Worm (Caenorhabditis elegans) whole organism, L2 larva: ENCODE measurements around the gene T05C7.8.

Experiments
- C34F6.9 ChIP-seq: fragments of 150-350 bp; optimal IDR thresholded peaks from 2 replicates; lab custom pipeline; 2014; ENCODE audit warnings: missing biosample characterization, missing genetic modification characterization
- F13H6.1 ChIP-seq: sonication (generic microtip); optimal IDR thresholded peaks from 2 replicates; lab custom pipeline; 2016; ENCODE audit warnings: missing genetic modification characterization, missing compliant biosample characterization
- R02D3.7 ChIP-seq: fragments of 150-350 bp; optimal IDR thresholded peaks from 2 replicates; lab custom pipeline; 2014; ENCODE audit warnings: missing biosample characterization, missing genetic modification characterization
- Y55F3AM.14 ChIP-seq: fragments of 200-800 bp; sonication (Bioruptor generic); optimal IDR thresholded peaks from 2 replicates; lab custom pipeline; 2018; ENCODE audit warnings: mild to moderate bottlenecking, missing genetic modification characterization, missing compliant biosample characterization
- ZK546.5 ChIP-seq: sonication (generic microtip); optimal IDR thresholded peaks from 2 replicates; lab custom pipeline; 2017; ENCODE audit warnings: missing biosample characterization, missing genetic modification characterization
- alr-1 ChIP-seq: fragments of 150-350 bp; optimal IDR thresholded peaks from 2 replicates; lab custom pipeline; 2014; ENCODE audit warnings: missing biosample characterization, missing genetic modification characterization
- ama-1 ChIP-seq: fragments of 150-350 bp; optimal IDR thresholded peaks from 2 replicates; lab custom pipeline; 2018; ENCODE audit warnings: inconsistent platforms
- blmp-1 ChIP-seq: sonication (generic microtip); optimal IDR thresholded peaks from 2 replicates; lab custom pipeline; 2017; ENCODE audit warnings: missing genetic modification characterization, mild to moderate bottlenecking, missing compliant biosample characterization, antibody characterized with exemption, moderate library complexity; ENCODE audit not compliant: insufficient read depth
- ceh-16 ChIP-seq: fragments of 150-350 bp; optimal IDR thresholded peaks from 2 replicates; lab custom pipeline; 2014; ENCODE audit warnings: missing biosample characterization, missing genetic modification characterization
- ceh-82 ChIP-seq: fragments of 150-350 bp; optimal IDR thresholded peaks from 2 replicates; lab custom pipeline; 2014; ENCODE audit warnings: missing biosample characterization, missing genetic modification characterization
- crh-2 ChIP-seq: sonication (generic microtip); optimal IDR thresholded peaks from 2 replicates; lab custom pipeline; 2017; ENCODE audit warnings: missing biosample characterization, missing genetic modification characterization
- dmd-4 ChIP-seq: sonication (generic microtip); optimal IDR thresholded peaks from 2 replicates; lab custom pipeline; 2017; ENCODE audit warnings: missing biosample characterization, missing genetic modification characterization
- egl-27 ChIP-seq: sonication (generic microtip); optimal IDR thresholded peaks from 3 replicates; lab custom pipeline; 2017; ENCODE audit warnings: missing biosample characterization, missing genetic modification reagents, missing genetic modification characterization
- elt-1 ChIP-seq: fragments of 150-350 bp; optimal IDR thresholded peaks from 2 replicates; lab custom pipeline; 2014; ENCODE audit warnings: missing biosample characterization, missing genetic modification characterization
- elt-3 ChIP-seq: sonication (generic microtip); optimal IDR thresholded peaks from 2 replicates; lab custom pipeline; 2017; ENCODE audit warnings: missing biosample characterization, missing genetic modification characterization
- fos-1 ChIP-seq: fragments of 150-350 bp; optimal IDR thresholded peaks from 2 replicates; lab custom pipeline; 2014; ENCODE audit warnings: missing biosample characterization, missing genetic modification characterization
- gmeb-1 ChIP-seq: fragments of 150-350 bp; optimal IDR thresholded peaks from 2 replicates; lab custom pipeline; 2014; ENCODE audit warnings: missing biosample characterization, missing genetic modification characterization
- lin-11 ChIP-seq: fragments of 150-350 bp; sonication (generic microtip); optimal IDR thresholded peaks from 2 replicates; lab custom pipeline; 2014; ENCODE audit warnings: missing biosample characterization, missing genetic modification characterization, inconsistent platforms, mixed read lengths
- lin-13 ChIP-seq: fragments of 150-350 bp; optimal IDR thresholded peaks from 2 replicates; lab custom pipeline; 2014; ENCODE audit warnings: missing biosample characterization, missing genetic modification reagents, missing genetic modification characterization
- lin-39 ChIP-seq: fragments of 150-350 bp; optimal IDR thresholded peaks from 2 replicates; lab custom pipeline; 2014; ENCODE audit warnings: missing biosample characterization, missing genetic modification reagents, missing genetic modification characterization
- lsy-2 ChIP-seq, 2 experiments: fragments of 150-350 bp in 1 of 2; sonication (generic microtip) in 1 of 2; optimal IDR thresholded peaks; 2 replicates each; lab custom pipeline; 2014 to 2017; ENCODE audit warnings: missing biosample characterization in 2 of 2, missing genetic modification characterization in 2 of 2
- mab-5 ChIP-seq: fragments of 150-350 bp; optimal IDR thresholded peaks from 2 replicates; lab custom pipeline; 2014; ENCODE audit warnings: missing biosample characterization, missing genetic modification characterization
- mdl-1 ChIP-seq, 2 experiments: fragments of 150-350 bp in 1 of 2; sonication (generic microtip) in 1 of 2; optimal IDR thresholded peaks; 2 replicates each; lab custom pipeline; 2017; ENCODE audit warnings: missing biosample characterization in 2 of 2, missing genetic modification characterization in 2 of 2
- nhr-10 ChIP-seq: sonication (generic microtip); optimal IDR thresholded peaks from 2 replicates; lab custom pipeline; 2017; ENCODE audit warnings: missing biosample characterization, missing genetic modification characterization
- nhr-11 ChIP-seq: fragments of 150-350 bp; optimal IDR thresholded peaks from 2 replicates; lab custom pipeline; 2014; ENCODE audit warnings: missing biosample characterization, missing genetic modification characterization
- nhr-12 ChIP-seq: fragments of 150-350 bp; optimal IDR thresholded peaks from 2 replicates; lab custom pipeline; 2014; ENCODE audit warnings: missing biosample characterization, missing genetic modification characterization
- nhr-129 ChIP-seq: fragments of 150-350 bp; optimal IDR thresholded peaks from 2 replicates; lab custom pipeline; 2014; ENCODE audit warnings: missing biosample characterization, missing genetic modification characterization
- nhr-21 ChIP-seq: fragments of 150-350 bp; optimal IDR thresholded peaks from 2 replicates; lab custom pipeline; 2014; ENCODE audit warnings: missing biosample characterization, missing genetic modification characterization
- nhr-23 ChIP-seq: fragments of 150-350 bp; optimal IDR thresholded peaks from 2 replicates; lab custom pipeline; 2014; ENCODE audit warnings: missing biosample characterization, missing genetic modification reagents, missing genetic modification characterization
- nhr-237 ChIP-seq: fragments of 150-350 bp; optimal IDR thresholded peaks from 2 replicates; lab custom pipeline; 2014; ENCODE audit warnings: missing biosample characterization, missing genetic modification characterization
- nhr-25 ChIP-seq: fragments of 150-350 bp; sonication (generic microtip); optimal IDR thresholded peaks from 3 replicates; lab custom pipeline; 2014; ENCODE audit warnings: missing biosample characterization, missing genetic modification characterization
- nhr-6 ChIP-seq: fragments of 150-350 bp; optimal IDR thresholded peaks from 2 replicates; lab custom pipeline; 2014; ENCODE audit warnings: missing biosample characterization, missing genetic modification characterization
- nhr-77 ChIP-seq: fragments of 150-350 bp; optimal IDR thresholded peaks from 2 replicates; lab custom pipeline; 2014; ENCODE audit warnings: missing biosample characterization, missing genetic modification characterization
- peb-1 ChIP-seq: fragments of 150-350 bp; optimal IDR thresholded peaks from 2 replicates; lab custom pipeline; 2014; ENCODE audit warnings: missing biosample characterization, missing genetic modification characterization
- sem-4 ChIP-seq: fragments of 150-350 bp; optimal IDR thresholded peaks from 2 replicates; lab custom pipeline; 2014; ENCODE audit warnings: missing biosample characterization, missing genetic modification reagents, missing genetic modification characterization
- skn-1 ChIP-seq: sonication (generic microtip); optimal IDR thresholded peaks from 2 replicates; lab custom pipeline; 2017; ENCODE audit warnings: missing biosample characterization, missing genetic modification characterization
- sma-3 ChIP-seq: sonication (generic microtip); optimal IDR thresholded peaks from 2 replicates; lab custom pipeline; 2016; ENCODE audit warnings: missing genetic modification reagents, missing genetic modification characterization, missing compliant biosample characterization
- sma-9 ChIP-seq, 2 experiments: fragments of 150-350 bp in 1 of 2; sonication (generic microtip) in 1 of 2; optimal IDR thresholded peaks; 2 replicates each; lab custom pipeline; 2014 to 2016; ENCODE audit warnings: missing genetic modification characterization in 2 of 2, mild to moderate bottlenecking in 1 of 2, missing biosample characterization in 1 of 2, missing compliant biosample characterization in 1 of 2, missing genetic modification reagents in 1 of 2, moderate library complexity in 1 of 2
- snpc-4 ChIP-seq: fragments of 150-350 bp; optimal IDR thresholded peaks from 2 replicates; lab custom pipeline; 2014; ENCODE audit warnings: missing biosample characterization, missing genetic modification characterization
- unc-39 ChIP-seq: fragments of 150-350 bp; optimal IDR thresholded peaks from 2 replicates; lab custom pipeline; 2014; ENCODE audit warnings: missing biosample characterization, missing genetic modification characterization
- unc-55 ChIP-seq: fragments of 150-350 bp; sonication (generic microtip); optimal IDR thresholded peaks from 3 replicates; lab custom pipeline; 2014; ENCODE audit warnings: missing biosample characterization, missing genetic modification reagents, missing genetic modification characterization
- unc-62 ChIP-seq: fragments of 150-350 bp; optimal IDR thresholded peaks from 2 replicates; lab custom pipeline; 2014; ENCODE audit warnings: missing biosample characterization, missing genetic modification reagents, missing genetic modification characterization
- zag-1 ChIP-seq: fragments of 150-350 bp; optimal IDR thresholded peaks from 2 replicates; lab custom pipeline; 2014; ENCODE audit warnings: missing biosample characterization, missing genetic modification characterization
- ztf-1 ChIP-seq: fragments of 200-800 bp; sonication (Bioruptor generic); conservative IDR thresholded peaks from 2 replicates; pipeline ENCODE4 v1.3.6; 2022; ENCODE audit warnings: missing genetic modification characterization, missing compliant biosample characterization
- ztf-11 ChIP-seq: sonication (generic microtip); optimal IDR thresholded peaks from 2 replicates; lab custom pipeline; 2017; ENCODE audit warnings: missing biosample characterization, missing genetic modification characterization
- ztf-4 ChIP-seq: fragments of 150-350 bp; optimal IDR thresholded peaks from 2 replicates; lab custom pipeline; 2014; ENCODE audit warnings: missing biosample characterization, missing genetic modification characterization

T05C7.8 gene

DNA sequence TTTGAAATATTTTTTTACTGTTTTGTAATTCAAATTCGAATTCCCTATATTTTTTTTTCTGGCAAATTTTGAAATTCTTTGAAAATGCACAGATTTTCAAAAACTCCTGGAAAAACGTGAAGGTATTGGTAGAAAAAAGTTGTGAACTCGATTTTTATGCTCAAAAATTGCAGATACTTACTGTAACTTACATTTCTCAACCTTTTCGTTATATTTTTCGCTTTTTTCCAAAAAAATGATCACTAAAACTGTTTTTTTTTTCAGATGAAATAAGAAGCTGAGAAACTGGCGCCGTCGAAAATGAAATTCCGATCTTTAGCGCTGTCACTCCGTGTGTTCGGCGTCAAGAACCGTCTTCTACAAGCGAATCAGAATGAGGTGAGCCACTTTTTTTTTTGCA is at the start of gene T05C7.8:
TSS of gene T05C7.8 (plus strand) at position 301 of the 400 bp plus-strand sequence.
- TF ChIP-seq ama-1 (lab: Kevin White, UChicago) = no peak
- no peak for TF ChIP-seq peb-1 (tag; lab: Kevin White, UChicago)
- TF ChIP-seq lin-13 (GFP tag; lab: Kevin White, UChicago) = no peak
- no peak for TF ChIP-seq nhr-21
- TF ChIP-seq R02D3.7 (tag; lab: Kevin White, UChicago) = no peak
- TF ChIP-seq blmp-1 = no peak
- TF ChIP-seq ztf-4 (tag; lab: Kevin White, UChicago) = no peak
- TF ChIP-seq ZK546.5 (tag; lab: Kevin White, UChicago) = no peak
- no peak for TF ChIP-seq elt-1 (tag; lab: Kevin White, UChicago)
- TF ChIP-seq sem-4 (tag; lab: Kevin White, UChicago) = no peak
- TF ChIP-seq nhr-77 = no peak
- TF ChIP-seq C34F6.9 (tag; lab: Kevin White, UChicago) = no peak
- TF ChIP-seq nhr-129 = no peak
- TF ChIP-seq, all 48 proteins: peak for 0

DNA sequence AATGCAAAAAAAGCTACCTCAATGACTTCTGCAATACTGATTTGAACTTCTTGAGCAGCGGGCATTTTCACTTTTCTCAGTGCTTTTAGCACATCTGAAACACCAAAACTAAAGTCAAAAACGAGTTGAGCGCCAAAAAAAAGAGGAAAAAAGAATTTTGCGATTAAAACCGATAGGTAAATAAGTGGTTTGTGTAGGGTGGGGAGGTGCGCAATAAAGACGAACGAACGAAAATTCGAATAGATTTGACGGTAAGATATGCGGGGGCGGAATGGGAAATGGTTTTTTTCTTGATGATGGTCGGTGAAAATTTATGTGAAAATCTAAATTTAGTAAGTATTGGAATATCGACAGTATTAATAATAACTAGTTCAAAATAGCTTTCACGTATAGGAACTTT is 27.4 kb upstream of the T05C7.8 start, which contains the start of gene frm-5.1:
TSS of gene frm-5.1 (minus strand) at position 101 of the 400 bp plus-strand sequence.
- no peak for TF ChIP-seq ceh-82
- TF ChIP-seq sma-9 (GFP tag; optimal IDR thresholded peaks at IDR 0.05; lab: Kevin White, UChicago) = no peak
- no peak for TF ChIP-seq sma-9 (tag; optimal IDR thresholded peaks at IDR 0.05; lab: Kevin White, UChicago)
- no peak for TF ChIP-seq egl-27 (tag; lab: Kevin White, UChicago)
- no peak for TF ChIP-seq fos-1 (tag; lab: Kevin White, UChicago)
- TF ChIP-seq nhr-25 = no peak
- no peak for TF ChIP-seq nhr-11 (tag; lab: Kevin White, UChicago)
- TF ChIP-seq unc-55 (GFP tag; lab: Kevin White, UChicago) = no peak
- TF ChIP-seq peb-1 (tag; lab: Kevin White, UChicago) = no peak
- no peak for TF ChIP-seq ztf-1 (GFP tag; lab: Robert Waterston, UW)
- TF ChIP-seq crh-2 (tag; lab: Kevin White, UChicago) = no peak
- no peak for TF ChIP-seq ceh-16 (tag; lab: Kevin White, UChicago)
- no peak for TF ChIP-seq zag-1 (tag; lab: Kevin White, UChicago)
- no peak for TF ChIP-seq nhr-10
- no peak for TF ChIP-seq ama-1 (lab: Kevin White, UChicago)
- TF ChIP-seq alr-1 (tag; lab: Kevin White, UChicago) = no peak
- no peak for TF ChIP-seq nhr-77
- no peak for TF ChIP-seq dmd-4 (tag; lab: Kevin White, UChicago)

DNA sequence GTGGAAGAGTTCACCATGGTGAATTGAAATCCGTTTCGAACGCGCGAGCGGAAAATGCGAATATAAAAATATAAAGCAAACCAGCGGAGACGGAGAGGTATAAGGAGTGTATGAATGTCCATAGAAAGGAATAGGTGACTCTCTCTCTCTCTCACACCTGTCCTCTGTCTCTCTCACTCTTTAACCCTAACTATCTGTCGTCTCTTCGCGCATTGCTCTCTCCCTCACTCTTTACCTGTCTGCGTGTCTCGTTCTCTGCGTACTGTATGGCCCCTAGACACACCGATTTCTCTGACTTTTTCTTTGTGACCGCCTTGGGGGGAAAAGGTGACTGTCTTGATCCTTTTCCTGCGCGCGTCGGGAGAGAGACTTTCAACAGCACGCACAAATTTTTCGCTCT is 25.0 kb upstream of the T05C7.8 start:
- no peak for TF ChIP-seq zag-1 (tag; lab: Kevin White, UChicago)
- no peak for TF ChIP-seq elt-3 (tag; lab: Kevin White, UChicago)
- TF ChIP-seq nhr-23 = no peak
- no peak for TF ChIP-seq unc-55 (GFP tag; lab: Kevin White, UChicago)
- TF ChIP-seq ztf-1 (GFP tag; lab: Robert Waterston, UW) = no peak
- TF ChIP-seq ztf-11 (tag; lab: Kevin White, UChicago) = no peak
- no peak for TF ChIP-seq peb-1 (tag; lab: Kevin White, UChicago)
- no peak for TF ChIP-seq elt-1 (tag; lab: Kevin White, UChicago)
- TF ChIP-seq sma-9 (GFP tag; optimal IDR thresholded peaks at IDR 0.05; lab: Kevin White, UChicago) = peak; percentile 79
- TF ChIP-seq sma-9 (tag; optimal IDR thresholded peaks at IDR 0.05; lab: Kevin White, UChicago) = no peak
- no peak for TF ChIP-seq skn-1 (tag; lab: Kevin White, UChicago)
- no peak for TF ChIP-seq lin-11
- TF ChIP-seq lin-39 = no peak
- TF ChIP-seq fos-1 (tag; lab: Kevin White, UChicago) = peak; percentile 84
- no peak for TF ChIP-seq ceh-16 (tag; lab: Kevin White, UChicago)
- peak; percentile 74 for TF ChIP-seq nhr-129
- no peak for TF ChIP-seq mdl-1 (tag; optimal IDR thresholded peaks at IDR 0.05; lab: Kevin White, UChicago)
- peak in 1 of 2 experiments; percentile 50 for TF ChIP-seq lsy-2 (tag; optimal IDR thresholded peaks at IDR 0.05; lab: Kevin White, UChicago)
- TF ChIP-seq nhr-12 (tag; lab: Kevin White, UChicago) = no peak
- TF ChIP-seq dmd-4 (tag; lab: Kevin White, UChicago) = no peak
- no peak for TF ChIP-seq mab-5 (tag; lab: Kevin White, UChicago)
- peak; percentile 75 for TF ChIP-seq sma-3 (GFP tag; lab: Kevin White, UChicago)
- peak; percentile 82 for TF ChIP-seq blmp-1
- TF ChIP-seq crh-2 (tag; lab: Kevin White, UChicago) = peak; percentile 16
- no peak for TF ChIP-seq nhr-11 (tag; lab: Kevin White, UChicago)
- TF ChIP-seq nhr-237 (tag; lab: Kevin White, UChicago) = no peak
- TF ChIP-seq nhr-10 = no peak
- peak; percentile 34 for TF ChIP-seq sem-4 (tag; lab: Kevin White, UChicago)
- TF ChIP-seq ztf-4 (tag; lab: Kevin White, UChicago) = peak; percentile 15
- peak; percentile 69 for TF ChIP-seq egl-27 (tag; lab: Kevin White, UChicago)
- peak; percentile 41 for TF ChIP-seq gmeb-1
- TF ChIP-seq Y55F3AM.14 (GFP tag; lab: Kevin White, UChicago) = no peak
- no peak for TF ChIP-seq alr-1 (tag; lab: Kevin White, UChicago)
- no peak for TF ChIP-seq unc-62
- peak; percentile 62 for TF ChIP-seq F13H6.1 (tag; lab: Kevin White, UChicago)
- no peak for TF ChIP-seq ZK546.5 (tag; lab: Kevin White, UChicago)
- TF ChIP-seq lin-13 (GFP tag; lab: Kevin White, UChicago) = no peak
- TF ChIP-seq nhr-21 = peak; percentile 77
- no peak for TF ChIP-seq nhr-6 (tag; lab: Kevin White, UChicago)
- no peak for TF ChIP-seq unc-39
- no peak for TF ChIP-seq ceh-82
- no peak for TF ChIP-seq ama-1 (lab: Kevin White, UChicago)
- TF ChIP-seq R02D3.7 (tag; lab: Kevin White, UChicago) = no peak
- no peak for TF ChIP-seq snpc-4
